Worm (Caenorhabditis elegans) whole organism, L2 larva: Measurements from ENCODE around the gene usp-39.

Source experiments
- ceh-16 ChIP-seq: fragments of 150-350 bp; optimal IDR thresholded peaks from 2 replicates; lab custom pipeline; 2014; ENCODE audit warnings: missing biosample characterization, missing genetic modification characterization
- lin-11 ChIP-seq: fragments of 150-350 bp; sonication (generic microtip); optimal IDR thresholded peaks from 2 replicates; lab custom pipeline; 2014; ENCODE audit warnings: missing biosample characterization, missing genetic modification characterization, inconsistent platforms, mixed read lengths
- lin-39 ChIP-seq: fragments of 150-350 bp; optimal IDR thresholded peaks from 2 replicates; lab custom pipeline; 2014; ENCODE audit warnings: missing biosample characterization, missing genetic modification reagents, missing genetic modification characterization
- nhr-25 ChIP-seq: fragments of 150-350 bp; sonication (generic microtip); optimal IDR thresholded peaks from 3 replicates; lab custom pipeline; 2014; ENCODE audit warnings: missing biosample characterization, missing genetic modification characterization
- nhr-6 ChIP-seq: fragments of 150-350 bp; optimal IDR thresholded peaks from 2 replicates; lab custom pipeline; 2014; ENCODE audit warnings: missing biosample characterization, missing genetic modification characterization
- snpc-4 ChIP-seq: fragments of 150-350 bp; optimal IDR thresholded peaks from 2 replicates; lab custom pipeline; 2014; ENCODE audit warnings: missing biosample characterization, missing genetic modification characterization

ce11 chrII:2600931-2601330 is 35.9 kb downstream of the usp-39 start:
- TF ChIP-seq nhr-6 (tag; lab: Kevin White, UChicago): no peak
- no peak for TF ChIP-seq ceh-16 (tag; lab: Kevin White, UChicago)
- TF ChIP-seq snpc-4 (tag; lab: Kevin White, UChicago): no peak
- TF ChIP-seq lin-39 (tag; lab: Kevin White, UChicago): no peak
- TF ChIP-seq nhr-25 (tag; lab: Kevin White, UChicago): no peak
- no peak for TF ChIP-seq lin-11 (tag; lab: Kevin White, UChicago)
